Worm (Caenorhabditis elegans): ENCODE results near the gene Y73B6A.1.

Y73B6A.1 gene

DNA sequence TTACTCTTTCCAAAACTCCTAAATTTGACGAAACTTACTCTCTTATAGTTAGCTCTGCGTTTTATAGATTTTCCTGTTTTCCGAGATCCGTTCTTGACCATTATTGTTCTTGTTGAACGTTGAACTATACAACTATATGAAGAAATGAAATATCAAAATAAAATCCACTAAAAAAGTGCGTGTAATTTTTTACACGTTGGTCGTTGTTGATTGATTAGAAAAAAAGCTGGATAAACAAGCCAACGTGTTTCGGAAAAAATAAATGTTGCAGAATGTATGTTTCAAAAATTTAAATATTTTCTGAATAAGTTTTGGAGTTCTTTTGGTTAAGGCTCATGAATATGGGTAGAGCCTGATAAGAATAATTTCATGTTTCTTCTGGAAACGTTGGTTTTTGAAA, at the start of gene Y73B6A.1:
Gene Y73B6A.1, minus strand, starts transcription at position 101 of the 400 bp plus-strand sequence.
- no peak for TF ChIP-seq ceh-6 (GFP tag; optimal IDR thresholded peaks at IDR 0.05)
- TF ChIP-seq dmd-4 (tag; optimal IDR thresholded peaks at IDR 0.05; ENCODE audit: borderline replicate concordance): no peak
- no peak for TF ChIP-seq pha-4 (tag; optimal IDR thresholded peaks at IDR 0.05)
- no peak for TF ChIP-seq C08G9.2 (tag; optimal IDR thresholded peaks at IDR 0.05)
- no peak for TF ChIP-seq C38D4.7 (GFP tag; optimal IDR thresholded peaks at IDR 0.05)
- no peak for TF ChIP-seq sox-2 (GFP tag; IDR thresholded peaks at IDR 0.05)
- TF ChIP-seq ceh-22 (tag; optimal IDR thresholded peaks at IDR 0.05): no peak
- no peak for TF ChIP-seq elt-2 (tag; optimal IDR thresholded peaks at IDR 0.05)
- no peak for TF ChIP-seq ceh-19 (GFP tag; optimal IDR thresholded peaks at IDR 0.05)

DNA sequence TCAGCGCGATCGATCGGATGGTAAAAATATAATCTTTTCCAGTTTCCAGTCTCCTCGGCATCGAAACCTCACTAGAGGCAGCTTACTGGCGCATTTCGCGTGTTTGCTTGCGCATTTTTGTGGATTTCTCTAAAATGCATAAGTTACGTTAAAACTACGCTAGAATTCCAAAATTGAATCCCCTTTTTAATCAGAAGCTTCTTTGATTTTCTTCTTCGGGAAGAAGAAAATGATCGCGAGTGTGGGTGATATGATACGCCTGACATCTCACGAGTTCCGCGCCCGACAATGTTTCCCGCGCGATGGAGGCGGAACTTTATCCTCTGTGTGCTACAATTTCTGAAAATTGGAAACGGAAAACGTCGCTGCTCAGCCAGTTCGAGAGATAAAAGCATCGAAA, 3.5 kb downstream of the Y73B6A.1 start:
- no peak for TF ChIP-seq F13H6.1 (tag; optimal IDR thresholded peaks at IDR 0.05)
- no peak for TF ChIP-seq elt-2 (tag; optimal IDR thresholded peaks at IDR 0.05)
- no peak for TF ChIP-seq nhr-11 (tag; optimal IDR thresholded peaks at IDR 0.05)
- no peak for TF ChIP-seq mec-3 (tag; optimal IDR thresholded peaks at IDR 0.05; ENCODE audit: borderline replicate concordance)
- no peak for TF ChIP-seq ceh-31 (tag; optimal IDR thresholded peaks at IDR 0.05)
- no peak for TF ChIP-seq madf-2 (tag; optimal IDR thresholded peaks at IDR 0.05)
- TF ChIP-seq hlh-6 (tag; optimal IDR thresholded peaks at IDR 0.05): no peak
- no peak for TF ChIP-seq K09A11.1 (tag; optimal IDR thresholded peaks at IDR 0.05; ENCODE audit: insufficient read depth)
- no peak for TF ChIP-seq ceh-19 (GFP tag; optimal IDR thresholded peaks at IDR 0.05)
- TF ChIP-seq ama-1 (optimal IDR thresholded peaks at IDR 0.05): no peak
- no peak for TF ChIP-seq sdc-2 (tag; optimal IDR thresholded peaks at IDR 0.05)
- no peak for TF ChIP-seq odd-2 (tag; optimal IDR thresholded peaks at IDR 0.05)
- TF ChIP-seq hlh-15 (tag; optimal IDR thresholded peaks at IDR 0.05): no peak
- no peak for TF ChIP-seq dve-1 (tag; optimal IDR thresholded peaks at IDR 0.05)
- TF ChIP-seq tbx-7 (tag; optimal IDR thresholded peaks at IDR 0.05): no peak

DNA sequence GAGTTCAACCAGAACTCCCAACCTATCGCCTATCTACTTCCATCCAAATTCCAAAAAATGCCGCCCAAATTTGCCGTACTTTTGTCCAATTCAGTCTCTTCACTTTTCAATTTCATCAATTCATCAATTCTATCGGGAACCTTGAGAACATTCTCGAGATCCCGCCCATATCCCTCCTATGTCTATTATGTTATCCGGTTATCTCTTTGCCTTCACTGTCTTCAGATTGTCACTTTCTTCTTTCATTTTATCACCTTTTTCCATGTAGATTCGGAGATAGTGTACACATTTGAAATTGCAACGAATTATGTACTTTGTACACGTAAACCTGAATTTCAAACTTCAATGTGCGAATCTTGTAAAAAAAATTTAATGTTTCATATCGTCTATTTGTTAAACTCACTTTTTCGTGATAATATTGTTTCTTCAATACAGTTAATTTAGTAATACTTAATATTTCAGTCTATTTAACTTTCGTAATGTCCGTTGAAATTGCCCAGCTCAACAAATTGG, 10.2 kb downstream of the Y73B6A.1 start, which contains the start of gene C01B10.11:
Gene C01B10.11, plus strand, starts transcription at position 463 of the 513 bp plus-strand sequence.
- no peak for TF ChIP-seq unc-42 (tag; optimal IDR thresholded peaks at IDR 0.05)
- no peak for TF ChIP-seq Y22D7AL.16 (tag; optimal IDR thresholded peaks at IDR 0.05)
- TF ChIP-seq gmeb-2 (tag; optimal IDR thresholded peaks at IDR 0.05): no peak
- no peak for TF ChIP-seq che-1 (tag; optimal IDR thresholded peaks at IDR 0.05)
- no peak for TF ChIP-seq sox-4 (tag; optimal IDR thresholded peaks at IDR 0.05)

DNA sequence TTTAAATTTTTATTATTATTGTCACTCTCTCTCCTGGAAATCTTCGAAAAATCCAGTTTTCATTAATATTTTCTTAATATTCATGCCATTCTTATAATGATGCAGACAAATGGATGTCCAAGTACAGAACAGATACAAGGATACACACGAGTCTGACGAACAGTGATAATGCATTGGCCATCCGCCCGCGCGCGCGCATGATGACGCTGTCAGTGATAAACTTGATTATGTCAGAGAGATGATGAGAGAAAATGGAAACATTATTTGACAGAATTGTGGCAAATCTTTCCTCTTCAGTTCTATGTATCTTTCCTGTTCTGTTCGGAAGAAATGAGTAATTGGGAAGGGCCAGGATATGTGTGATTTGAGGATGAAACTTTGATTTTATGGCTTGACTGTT, 12.1 kb downstream of the Y73B6A.1 start:
- TF ChIP-seq ztf-16 (tag; optimal IDR thresholded peaks at IDR 0.05): no peak
- no peak for TF ChIP-seq npax-4 (tag; optimal IDR thresholded peaks at IDR 0.05)
- no peak for TF ChIP-seq ahr-1 (tag; optimal IDR thresholded peaks at IDR 0.05)
- TF ChIP-seq dve-1 (tag; optimal IDR thresholded peaks at IDR 0.05): no peak
- no peak for TF ChIP-seq tbx-2 (tag; optimal IDR thresholded peaks at IDR 0.05)
- no peak for TF ChIP-seq pag-3 (tag; optimal IDR thresholded peaks at IDR 0.05; ENCODE audit: borderline replicate concordance)
- TF ChIP-seq ceh-14 (tag; optimal IDR thresholded peaks at IDR 0.05): no peak
- no peak for TF ChIP-seq unc-3 (GFP tag; conservative IDR thresholded peaks at IDR 0.05)
- TF ChIP-seq unc-3 (tag; optimal IDR thresholded peaks at IDR 0.05): no peak
- TF ChIP-seq elt-4 (tag; optimal IDR thresholded peaks at IDR 0.05): no peak
- no peak for TF ChIP-seq hlh-13 (GFP tag; optimal IDR thresholded peaks at IDR 0.05)
- TF ChIP-seq K09A11.1 (tag; optimal IDR thresholded peaks at IDR 0.05; ENCODE audit: insufficient read depth): no peak
- TF ChIP-seq sdc-2 (tag; optimal IDR thresholded peaks at IDR 0.05): no peak
- TF ChIP-seq hlh-15 (tag; optimal IDR thresholded peaks at IDR 0.05): no peak
- TF ChIP-seq rnt-1 (tag; optimal IDR thresholded peaks at IDR 0.05): no peak
